Worm (Caenorhabditis elegans): Measurements from ENCODE around the gene eef-1B.2.

- TF ChIP-seq unc-62 (GFP tag; optimal IDR thresholded peaks at IDR 0.05) (no peak), snpc-4 (tag; optimal IDR thresholded peaks at IDR 0.05) (no peak), ztf-4 (tag; optimal IDR thresholded peaks at IDR 0.05) (no peak), nhr-10 (tag; optimal IDR thresholded peaks at IDR 0.05) (no peak), lin-11 (tag; optimal IDR thresholded peaks at IDR 0.05) (no peak), ztf-1 (GFP tag; conservative IDR thresholded peaks at IDR 0.05) (no peak), nhr-237 (tag; optimal IDR thresholded peaks at IDR 0.05) (no peak), nhr-11 (tag; optimal IDR thresholded peaks at IDR 0.05) (no peak), elt-1 (tag; optimal IDR thresholded peaks at IDR 0.05) (no peak), mab-5 (tag; optimal IDR thresholded peaks at IDR 0.05) (no peak)
These were observed 23.5 kb upstream of the eef-1B.2 start, which contains the start of gene Y41E3.7 for ce11 chrIV:15013517-15014085.
